Fruit fly (Drosophila melanogaster) whole organism, embryonic: Measurements from ENCODE around the gene E2f2.

ENCODE experiments used
- BEAF-32 ChIP-seq: fragments of 200-800 bp; sonication (Bioruptor generic); optimal IDR thresholded peaks from 3 replicates; lab custom pipeline; 2017; ENCODE audit warnings: missing biosample characterization, missing genetic modification characterization, mild to moderate bottlenecking, moderate library complexity, missing genetic modification reagents
- CG12155 ChIP-seq: fragments of 200-800 bp; sonication (Bioruptor generic); optimal IDR thresholded peaks from 3 replicates; lab custom pipeline; 2016; ENCODE audit warnings: missing biosample characterization, missing genetic modification characterization
- CG32772 ChIP-seq: fragments of 200-800 bp; sonication (Bioruptor generic); IDR thresholded peaks from 2 replicates; pipeline ENCODE4 v1.3.6; 2022; ENCODE audit warnings: missing biosample characterization, missing genetic modification characterization
- CG8388 ChIP-seq: fragments of 200-800 bp; sonication (Bioruptor generic); optimal IDR thresholded peaks from 2 replicates; lab custom pipeline; 2019; ENCODE audit warnings: missing biosample characterization, mild to moderate bottlenecking, missing genetic modification characterization, moderate library complexity
- Eip74EF ChIP-seq, 2 experiments: fragments of 200-800 bp in 1 of 2; fragments of >200 bp in 1 of 2; sonication (Bioruptor generic) in 1 of 2; optimal IDR thresholded peaks; 2 replicates each; lab custom pipeline; 2017 to 2019; ENCODE audit warnings: missing biosample characterization in 2 of 2, missing genetic modification characterization in 2 of 2, mild to moderate bottlenecking in 1 of 2, moderate library complexity in 1 of 2
- Sin3A ChIP-seq: fragments of >200 bp; optimal IDR thresholded peaks from 2 replicates; lab custom pipeline; 2018
- ash1 ChIP-seq: fragments of 200-800 bp; sonication (Bioruptor generic); optimal IDR thresholded peaks from 2 replicates; lab custom pipeline; 2018; ENCODE audit warnings: missing biosample characterization, mild to moderate bottlenecking, missing genetic modification characterization
- ems ChIP-seq: fragments of 200-800 bp; sonication (Bioruptor generic); optimal IDR thresholded peaks from 3 replicates; lab custom pipeline; 2016; ENCODE audit warnings: missing biosample characterization, missing genetic modification characterization
- p53 ChIP-seq: fragments of 200-800 bp; sonication (Bioruptor generic); optimal IDR thresholded peaks from 2 replicates; lab custom pipeline; 2016; ENCODE audit warnings: missing biosample characterization, missing genetic modification characterization
- psq ChIP-seq: fragments of 200-800 bp; sonication (Bioruptor generic); optimal IDR thresholded peaks from 2 replicates; lab custom pipeline; 2017; ENCODE audit warnings: missing biosample characterization, missing genetic modification characterization
- ro ChIP-seq: fragments of 200-800 bp; sonication (Bioruptor generic); IDR thresholded peaks from 2 replicates; pipeline ENCODE4 v1.3.6; 2022; ENCODE audit warnings: missing biosample characterization, missing genetic modification characterization
- wor ChIP-seq: fragments of 200-800 bp; sonication (Bioruptor generic); IDR thresholded peaks from 2 replicates; pipeline ENCODE4 v1.3.6; 2022; ENCODE audit warnings: missing biosample characterization, missing genetic modification characterization

dm6 chr2L:21153844-21154243 is 2.7 kb downstream of the E2f2 start:
- TF ChIP-seq psq (no peak), Eip74EF (GFP tag; optimal IDR thresholded peaks at IDR 0.05; lab: Kevin White, UChicago) (no peak), Sin3A (no peak), p53 (no peak), BEAF-32 (GFP tag; lab: Kevin White, UChicago) (peak; percentile 29), ro (GFP tag; lab: Robert Waterston, UW) (no peak), ems (no peak), ash1 (GFP tag; lab: Kevin White, UChicago) (no peak), CG8388 (GFP tag; lab: Kevin White, UChicago) (no peak), CG12155 (GFP tag; lab: Kevin White, UChicago) (no peak), wor (no peak), CG32772 (no peak)
